Worm (Caenorhabditis elegans) whole organism, late embryonic: ENCODE measurements around the gene chpf-1.

Source experiments
- C08G9.2 ChIP-seq: sonication (generic microtip); optimal IDR thresholded peaks from 2 replicates; lab custom pipeline; 2016; ENCODE audit warnings: mild to moderate bottlenecking, missing genetic modification characterization, moderate library complexity, missing compliant biosample characterization
- T23F11.4 ChIP-seq: fragments of 200-800 bp; sonication (Bioruptor generic); optimal IDR thresholded peaks from 2 replicates; lab custom pipeline; 2018; ENCODE audit warnings: mild to moderate bottlenecking, missing genetic modification characterization, missing compliant biosample characterization
- Y22D7AL.16 ChIP-seq: sonication (generic microtip); optimal IDR thresholded peaks from 2 replicates; lab custom pipeline; 2016; ENCODE audit warnings: missing genetic modification characterization, missing compliant biosample characterization
- ama-1 ChIP-seq: fragments of 150-350 bp; optimal IDR thresholded peaks from 2 replicates; lab custom pipeline; 2014
- ceh-14 ChIP-seq: sonication (generic microtip); optimal IDR thresholded peaks from 2 replicates; lab custom pipeline; 2016; ENCODE audit warnings: missing genotype, missing genetic modification characterization, missing compliant biosample characterization
- ceh-31 ChIP-seq: sonication (generic microtip); optimal IDR thresholded peaks from 2 replicates; lab custom pipeline; 2016; ENCODE audit warnings: missing genetic modification characterization, missing compliant biosample characterization
- ceh-34 ChIP-seq: sonication (generic microtip); optimal IDR thresholded peaks from 2 replicates; lab custom pipeline; 2016; ENCODE audit warnings: mild to moderate bottlenecking, missing genetic modification characterization, missing compliant biosample characterization
- ceh-45 ChIP-seq: fragments of 200-800 bp; sonication (Bioruptor generic); IDR thresholded peaks from 2 replicates; pipeline ENCODE4 v1.3.6; 2022; ENCODE audit warnings: missing genetic modification reagents, missing genetic modification characterization, missing compliant biosample characterization
- dve-1 ChIP-seq: sonication (generic microtip); optimal IDR thresholded peaks from 2 replicates; lab custom pipeline; 2017; ENCODE audit warnings: antibody characterized with exemption, mild to moderate bottlenecking, missing genetic modification characterization, missing compliant biosample characterization
- elt-2 ChIP-seq: sonication (generic microtip); optimal IDR thresholded peaks from 2 replicates; lab custom pipeline; 2016; ENCODE audit warnings: missing genetic modification reagents, missing genetic modification characterization, missing compliant biosample characterization
- eyg-1 ChIP-seq: sonication (generic microtip); optimal IDR thresholded peaks from 2 replicates; lab custom pipeline; 2016; ENCODE audit warnings: missing genotype, missing genetic modification characterization, missing compliant biosample characterization
- fkh-10 ChIP-seq: fragments of 150-350 bp; optimal IDR thresholded peaks from 2 replicates; lab custom pipeline; 2014; ENCODE audit warnings: missing biosample characterization, missing genetic modification reagents, missing genetic modification characterization
- gmeb-2 ChIP-seq: sonication (generic microtip); optimal IDR thresholded peaks from 2 replicates; lab custom pipeline; 2016; ENCODE audit warnings: missing genetic modification characterization, inconsistent platforms, missing compliant biosample characterization
- hlh-15 ChIP-seq: sonication (generic microtip); optimal IDR thresholded peaks from 2 replicates; lab custom pipeline; 2016; ENCODE audit warnings: missing genetic modification characterization, missing compliant biosample characterization
- lin-11 ChIP-seq: fragments of 200-800 bp; sonication (Bioruptor generic); optimal IDR thresholded peaks from 2 replicates; lab custom pipeline; 2018; ENCODE audit warnings: mild to moderate bottlenecking, missing genetic modification characterization, missing compliant biosample characterization
- mec-3 ChIP-seq: sonication (generic microtip); optimal IDR thresholded peaks from 2 replicates; lab custom pipeline; 2016; ENCODE audit warnings: borderline replicate concordance, missing genetic modification characterization, missing compliant biosample characterization
- nfya-1 ChIP-seq: sonication (generic microtip); optimal IDR thresholded peaks from 2 replicates; lab custom pipeline; 2017; ENCODE audit warnings: missing genetic modification characterization, mild to moderate bottlenecking, missing compliant biosample characterization, antibody characterized with exemption, moderate library complexity
- nhr-11 ChIP-seq: fragments of 150-350 bp; optimal IDR thresholded peaks from 2 replicates; lab custom pipeline; 2014; ENCODE audit warnings: missing biosample characterization, missing genetic modification characterization
- nhr-232 ChIP-seq: sonication (generic microtip); optimal IDR thresholded peaks from 2 replicates; lab custom pipeline; 2016; ENCODE audit warnings: missing genetic modification characterization, missing compliant biosample characterization
- odd-2 ChIP-seq: sonication (generic microtip); optimal IDR thresholded peaks from 2 replicates; lab custom pipeline; 2017; ENCODE audit warnings: antibody characterized with exemption, mild to moderate bottlenecking, missing genetic modification characterization, missing compliant biosample characterization
- pag-3 ChIP-seq: sonication (generic microtip); optimal IDR thresholded peaks from 2 replicates; lab custom pipeline; 2016; ENCODE audit warnings: missing compliant biosample characterization, missing genetic modification characterization, borderline replicate concordance
- pax-1 ChIP-seq: fragments of 150-350 bp; optimal IDR thresholded peaks from 2 replicates; lab custom pipeline; 2014; ENCODE audit warnings: missing biosample characterization, missing genetic modification characterization
- pha-4 ChIP-seq: fragments of 150-350 bp; optimal IDR thresholded peaks from 2 replicates; lab custom pipeline; 2018; ENCODE audit warnings: missing biosample characterization, missing genetic modification reagents, missing genetic modification characterization
- pros-1 ChIP-seq: fragments of 150-350 bp; optimal IDR thresholded peaks from 2 replicates; lab custom pipeline; 2014; ENCODE audit warnings: missing biosample characterization, missing genetic modification reagents, missing genetic modification characterization
- ref-2 ChIP-seq: sonication (generic microtip); optimal IDR thresholded peaks from 2 replicates; lab custom pipeline; 2016; ENCODE audit warnings: missing genetic modification characterization, missing compliant biosample characterization
- rnt-1 ChIP-seq: sonication (generic microtip); optimal IDR thresholded peaks from 2 replicates; lab custom pipeline; 2016; ENCODE audit warnings: missing genetic modification characterization, missing compliant biosample characterization
- sdc-2 ChIP-seq: sonication (generic microtip); optimal IDR thresholded peaks from 2 replicates; lab custom pipeline; 2016; ENCODE audit warnings: missing genotype, missing genetic modification characterization, missing compliant biosample characterization
- sox-2 ChIP-seq: fragments of 200-800 bp; sonication (Bioruptor generic); IDR thresholded peaks from 2 replicates; pipeline ENCODE4 v1.3.6; 2022; ENCODE audit warnings: missing genetic modification reagents, missing genetic modification characterization, missing compliant biosample characterization
- syd-9 ChIP-seq: sonication (generic microtip); optimal IDR thresholded peaks from 2 replicates; lab custom pipeline; 2016; ENCODE audit warnings: mild to moderate bottlenecking, missing genetic modification characterization, moderate library complexity, missing compliant biosample characterization
- tbx-2 ChIP-seq: sonication (generic microtip); optimal IDR thresholded peaks from 2 replicates; lab custom pipeline; 2016; ENCODE audit warnings: missing genetic modification characterization, missing compliant biosample characterization
- ttx-3 ChIP-seq: sonication (generic microtip); optimal IDR thresholded peaks from 2 replicates; lab custom pipeline; 2016; ENCODE audit warnings: missing genetic modification reagents, missing genetic modification characterization, missing compliant biosample characterization
- unc-3 ChIP-seq, 2 experiments: fragments of 200-800 bp in 1 of 2; sonication (Bioruptor generic) in 1 of 2; sonication (generic microtip) in 1 of 2; conservative IDR thresholded peaks in 1 of 2; optimal IDR thresholded peaks in 1 of 2; 2 replicates each; pipeline versions ENCODE4 v1.3.6 to Lab custom; 2016 to 2022; ENCODE audit warnings: missing compliant biosample characterization in 2 of 2, missing genetic modification characterization in 2 of 2, missing genetic modification reagents in 1 of 2
- unc-55 ChIP-seq: sonication (generic microtip); optimal IDR thresholded peaks from 2 replicates; lab custom pipeline; 2017; ENCODE audit warnings: missing biosample characterization, missing genetic modification reagents, missing genetic modification characterization
- unc-86 ChIP-seq: sonication (generic microtip); optimal IDR thresholded peaks from 2 replicates; lab custom pipeline; 2016; ENCODE audit warnings: missing genetic modification characterization, missing compliant biosample characterization

The chpf-1 gene

DNA sequence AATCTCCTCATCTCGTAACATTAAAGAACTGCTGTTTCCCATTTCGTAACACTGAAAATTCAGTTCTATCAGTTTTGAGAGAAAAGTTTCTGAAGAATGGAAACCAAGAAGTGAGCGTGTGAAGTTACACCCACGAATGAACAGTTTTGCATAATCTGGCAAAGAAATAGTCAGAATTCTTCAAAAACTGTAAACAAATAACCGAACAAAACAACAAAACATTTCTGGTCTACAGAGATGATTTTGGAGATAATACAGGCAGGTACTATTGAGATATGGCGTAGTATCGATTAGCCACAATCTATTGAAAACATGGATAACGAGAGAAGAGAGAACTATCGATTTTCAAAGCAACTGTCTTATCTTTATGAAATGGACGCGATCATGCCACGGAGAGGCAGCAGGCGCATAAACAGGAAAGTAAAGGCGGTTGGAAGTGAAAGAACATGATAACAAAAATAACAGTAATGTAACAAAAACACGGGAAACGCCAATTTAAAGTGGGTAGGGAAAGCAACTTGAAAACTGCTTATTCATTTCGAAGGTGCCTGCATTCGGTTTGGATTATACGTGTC, at the start of gene chpf-1:
Gene chpf-1 (minus strand): TSS at position 51 of the 575 bp plus-strand sequence.
- peak; percentile 41 for TF ChIP-seq elt-2 (tag; lab: Kevin White, UChicago)
- no peak for TF ChIP-seq ceh-45 (GFP tag; lab: Robert Waterston, UW)
- TF ChIP-seq C08G9.2 (tag; lab: Kevin White, UChicago) = no peak
- TF ChIP-seq, all 69 proteins: peak for 1

DNA sequence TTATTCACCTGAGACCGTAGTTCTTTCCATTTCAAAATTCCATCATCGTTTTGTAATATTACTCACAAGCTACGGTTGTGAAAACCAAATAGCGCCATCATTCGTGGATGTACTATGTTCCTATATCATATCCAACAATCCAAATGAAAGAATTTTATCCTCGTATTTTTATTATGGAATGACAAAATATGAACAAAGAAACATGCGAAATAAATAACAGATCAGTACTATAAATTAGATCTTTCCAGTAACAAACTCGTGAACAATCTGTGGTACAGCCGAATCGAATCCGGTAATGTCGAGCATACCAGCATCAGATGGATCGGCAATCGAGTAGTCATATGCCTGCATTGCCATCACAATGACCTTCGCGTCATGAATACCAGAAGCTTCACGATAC, 49.4 kb upstream of the chpf-1 start:
- TF ChIP-seq mec-3 = no peak
- no peak for TF ChIP-seq pha-4 (tag; lab: Kevin White, UChicago)
- no peak for TF ChIP-seq odd-2 (tag; lab: Kevin White, UChicago)
- TF ChIP-seq nhr-11 (tag; lab: Kevin White, UChicago) = no peak
- TF ChIP-seq gmeb-2 = no peak
- no peak for TF ChIP-seq ref-2
- TF ChIP-seq elt-2 (tag; lab: Kevin White, UChicago) = no peak
- TF ChIP-seq ceh-34 (tag; lab: Kevin White, UChicago) = no peak
- no peak for TF ChIP-seq fkh-10
- no peak for TF ChIP-seq nfya-1 (tag; lab: Kevin White, UChicago)
- TF ChIP-seq syd-9 (tag; lab: Kevin White, UChicago) = no peak
- no peak for TF ChIP-seq eyg-1
- no peak for TF ChIP-seq lin-11 (tag; lab: Kevin White, UChicago)
- TF ChIP-seq ttx-3 (tag; lab: Kevin White, UChicago) = no peak
- no peak for TF ChIP-seq pros-1
- no peak for TF ChIP-seq unc-86 (tag; lab: Kevin White, UChicago)

DNA sequence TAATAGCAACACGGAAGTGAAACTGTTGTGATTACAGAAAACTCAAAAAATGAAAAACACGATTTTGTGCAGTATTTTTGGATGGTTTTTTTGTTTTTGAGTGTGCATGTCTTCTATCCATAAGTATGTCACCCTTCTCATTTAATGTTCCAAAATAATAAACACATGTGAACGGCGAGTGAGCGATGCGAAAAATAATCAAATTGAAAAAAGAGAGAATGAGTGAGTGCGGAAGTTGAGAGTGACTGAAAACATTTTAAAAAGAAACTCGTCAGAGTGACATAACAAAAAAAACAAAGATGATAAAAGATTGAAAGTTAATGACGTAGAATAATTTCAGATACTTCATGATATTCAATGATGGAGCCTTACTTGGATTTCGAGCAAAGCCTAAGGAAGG, 46.2 kb upstream of the chpf-1 start:
- TF ChIP-seq tbx-2 (tag; lab: Kevin White, UChicago) (no peak), sdc-2 (no peak), C08G9.2 (tag; lab: Kevin White, UChicago) (no peak), ama-1 (lab: Kevin White, UChicago) (no peak), Y22D7AL.16 (tag; lab: Kevin White, UChicago) (no peak)
- TF ChIP-seq, all 69 proteins: peak for 0

DNA sequence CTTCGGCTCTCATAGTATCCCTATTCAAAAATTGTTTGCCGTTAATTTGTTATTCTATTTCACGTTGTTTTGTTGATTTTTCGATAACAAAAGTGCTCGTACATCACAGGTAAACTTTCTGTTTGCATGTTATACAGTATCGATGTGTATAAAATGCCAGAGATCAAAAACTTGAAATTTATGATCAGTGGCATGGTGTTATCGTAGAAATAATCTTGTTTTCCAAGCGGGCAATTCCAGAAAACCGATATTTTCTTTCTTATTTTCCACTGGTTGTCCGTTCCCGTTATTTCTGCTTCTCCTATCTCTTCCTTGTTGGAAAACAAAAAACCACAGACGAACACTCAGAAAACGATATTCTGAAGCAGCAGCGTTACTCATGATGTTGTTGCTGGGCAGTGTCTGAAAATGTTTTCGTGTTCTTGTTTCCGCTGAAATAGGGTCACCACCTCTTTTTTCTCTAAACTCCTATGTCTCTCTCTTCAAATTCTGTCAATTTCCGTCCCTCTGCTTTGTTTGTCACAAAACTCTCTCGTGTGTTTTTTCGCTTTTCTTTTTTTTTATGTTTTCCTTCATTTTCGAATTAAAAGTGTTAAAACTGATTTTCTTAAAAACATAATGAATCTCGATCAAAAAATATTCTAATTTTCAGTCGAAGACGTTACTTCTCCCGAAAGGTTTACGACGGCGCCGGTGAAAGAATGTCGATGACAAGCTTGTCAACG, 45.1 kb upstream of the chpf-1 start, which contains the start of gene akt-1:
Gene akt-1 (plus strand): TSS at position 651 of the 725 bp plus-strand sequence.
- TF ChIP-seq sdc-2 (no peak), nhr-232 (tag; lab: Kevin White, UChicago) (no peak), odd-2 (tag; lab: Kevin White, UChicago) (no peak), pha-4 (tag; lab: Kevin White, UChicago) (no peak), hlh-15 (no peak), rnt-1 (tag; lab: Kevin White, UChicago) (no peak), gmeb-2 (no peak), unc-3 (GFP tag; conservative IDR thresholded peaks at IDR 0.05; lab: Robert Waterston, UW) (no peak), unc-3 (tag; optimal IDR thresholded peaks at IDR 0.05; lab: Kevin White, UChicago) (no peak), T23F11.4 (GFP tag; lab: Kevin White, UChicago) (no peak), pag-3 (tag; lab: Kevin White, UChicago) (no peak), tbx-2 (tag; lab: Kevin White, UChicago) (no peak), dve-1 (tag; lab: Kevin White, UChicago) (no peak), ceh-14 (tag; lab: Kevin White, UChicago) (no peak), pax-1 (tag; lab: Kevin White, UChicago) (no peak), nhr-11 (tag; lab: Kevin White, UChicago) (no peak), ttx-3 (tag; lab: Kevin White, UChicago) (no peak), sox-2 (GFP tag; lab: Robert Waterston, UW) (no peak), unc-55 (GFP tag; lab: Kevin White, UChicago) (no peak), ceh-31 (no peak)
